Worm (Caenorhabditis elegans) whole organism, L4 larva: ENCODE data around the gene F56D6.18.

Source experiments
- D1046.2 ChIP-seq: fragments of 200-800 bp; sonication (Bioruptor generic); IDR thresholded peaks from 2 replicates; pipeline ENCODE4 v1.3.6; 2022; ENCODE audit warnings: missing genetic modification characterization, missing compliant biosample characterization
- F44E2.7 ChIP-seq: fragments of 200-800 bp; sonication (Bioruptor generic); IDR thresholded peaks from 2 replicates; pipeline ENCODE4 v2.1.2; 2022; ENCODE audit warnings: missing genetic modification characterization, missing compliant biosample characterization
- R02D3.7 ChIP-seq: fragments of 150-350 bp; sonication (generic microtip); optimal IDR thresholded peaks from 3 replicates; lab custom pipeline; 2014; ENCODE audit warnings: missing biosample characterization, missing genetic modification characterization
- Y5F2A.4 ChIP-seq: fragments of 200-800 bp; sonication (Bioruptor generic); optimal IDR thresholded peaks from 2 replicates; lab custom pipeline; 2018; ENCODE audit warnings: mild to moderate bottlenecking, missing genetic modification characterization, missing compliant biosample characterization
- Y75B8A.6 ChIP-seq: fragments of 200-800 bp; sonication (Bioruptor generic); IDR thresholded peaks from 2 replicates; pipeline ENCODE4 v1.3.6; 2022; ENCODE audit warnings: missing genetic modification reagents, missing genetic modification characterization, missing compliant biosample characterization
- aha-1 ChIP-seq: fragments of 150-350 bp; peaks from one replicate; lab custom pipeline; 2014; ENCODE audit warnings: missing biosample characterization, missing genetic modification characterization
- aly-2 ChIP-seq: sonication (generic microtip); optimal IDR thresholded peaks from 2 replicates; lab custom pipeline; 2018; ENCODE audit warnings: missing biosample characterization, missing genetic modification characterization
- ceh-20 ChIP-seq: fragments of 200-800 bp; sonication (Bioruptor generic); IDR thresholded peaks from 2 replicates; pipeline ENCODE4 v1.3.6; 2022; ENCODE audit warnings: missing genetic modification reagents, missing genetic modification characterization, missing compliant biosample characterization
- cey-2 ChIP-seq: sonication (generic microtip); optimal IDR thresholded peaks from 3 replicates; lab custom pipeline; 2017; ENCODE audit warnings: missing genetic modification characterization, mild to moderate bottlenecking, missing compliant biosample characterization, antibody characterized with exemption, borderline replicate concordance; ENCODE audit not compliant: insufficient read depth
- daf-16 ChIP-seq, 3 experiments: sonication (generic microtip); optimal IDR thresholded peaks; 2 replicates each; lab custom pipeline; 2016 to 2017; ENCODE audit warnings: missing genetic modification characterization in 3 of 3, missing genetic modification reagents in 3 of 3, mild to moderate bottlenecking in 2 of 3, missing compliant biosample characterization in 2 of 3, missing biosample characterization in 1 of 3, moderate library complexity in 1 of 3
- dmd-6 ChIP-seq: fragments of 200-800 bp; sonication (Bioruptor generic); IDR thresholded peaks from 2 replicates; pipeline ENCODE4 v1.3.6; 2022; ENCODE audit warnings: missing genetic modification reagents, missing genetic modification characterization, missing compliant biosample characterization
- hlh-11 ChIP-seq: fragments of 200-800 bp; sonication (Bioruptor generic); optimal IDR thresholded peaks from 2 replicates; lab custom pipeline; 2018; ENCODE audit warnings: mild to moderate bottlenecking, missing genetic modification characterization, missing compliant biosample characterization
- lim-7 ChIP-seq: fragments of 200-800 bp; sonication (Bioruptor generic); IDR thresholded peaks from 2 replicates; pipeline ENCODE4 v1.3.6; 2022; ENCODE audit warnings: missing genetic modification characterization, missing compliant biosample characterization
- lin-13 ChIP-seq: fragments of 150-350 bp; optimal IDR thresholded peaks from 2 replicates; lab custom pipeline; 2014; ENCODE audit warnings: missing biosample characterization, missing genetic modification reagents, missing genetic modification characterization
- lin-15B ChIP-seq: fragments of 150-350 bp; sonication (generic microtip); optimal IDR thresholded peaks from 3 replicates; lab custom pipeline; 2014; ENCODE audit warnings: missing biosample characterization, missing genetic modification characterization
- lin-39 ChIP-seq: fragments of 150-350 bp; optimal IDR thresholded peaks from 2 replicates; lab custom pipeline; 2014; ENCODE audit warnings: missing biosample characterization, missing genetic modification reagents, missing genetic modification characterization
- lir-3 ChIP-seq: sonication (generic microtip); optimal IDR thresholded peaks from 2 replicates; lab custom pipeline; 2016; ENCODE audit warnings: mild to moderate bottlenecking, missing genetic modification characterization, missing compliant biosample characterization
- mxl-2 ChIP-seq: fragments of 200-800 bp; sonication (Bioruptor generic); conservative IDR thresholded peaks from 2 replicates; pipeline ENCODE4 v1.3.6; 2022; ENCODE audit warnings: missing genetic modification reagents, missing genetic modification characterization, missing compliant biosample characterization
- nhr-102 ChIP-seq: sonication (generic microtip); optimal IDR thresholded peaks from 2 replicates; lab custom pipeline; 2016; ENCODE audit warnings: mild to moderate bottlenecking, missing genetic modification characterization, moderate library complexity, missing compliant biosample characterization
- nhr-28 ChIP-seq: fragments of 150-350 bp; optimal IDR thresholded peaks from 2 replicates; lab custom pipeline; 2014; ENCODE audit warnings: missing biosample characterization, missing genetic modification characterization
- nhr-41 ChIP-seq: fragments of 200-800 bp; sonication (Bioruptor generic); IDR thresholded peaks from 2 replicates; pipeline ENCODE4 v1.3.6; 2022; ENCODE audit warnings: missing genetic modification reagents, missing genetic modification characterization, missing compliant biosample characterization
- nhr-48 ChIP-seq: sonication (generic microtip); optimal IDR thresholded peaks from 2 replicates; lab custom pipeline; 2016; ENCODE audit warnings: mild to moderate bottlenecking, missing genetic modification characterization, missing compliant biosample characterization
- pqm-1 ChIP-seq: sonication (generic microtip); optimal IDR thresholded peaks from 2 replicates; lab custom pipeline; 2017; ENCODE audit warnings: missing biosample characterization, missing genetic modification characterization
- rbr-2 ChIP-seq: sonication (generic microtip); optimal IDR thresholded peaks from 2 replicates; lab custom pipeline; 2016; ENCODE audit warnings: missing genotype, missing genetic modification characterization, missing compliant biosample characterization
- saeg-2 ChIP-seq: fragments of 200-800 bp; sonication (Bioruptor generic); IDR thresholded peaks from 2 replicates; pipeline ENCODE4 v1.3.6; 2022; ENCODE audit warnings: missing genetic modification reagents, missing genetic modification characterization, missing compliant biosample characterization
- snpc-1.2 ChIP-seq: fragments of 200-800 bp; sonication (Bioruptor generic); IDR thresholded peaks from 2 replicates; pipeline ENCODE4 v1.3.6; 2022; ENCODE audit warnings: missing genetic modification reagents, missing genetic modification characterization, missing compliant biosample characterization
- snpc-4 ChIP-seq: fragments of 150-350 bp; optimal IDR thresholded peaks from 2 replicates; lab custom pipeline; 2014; ENCODE audit warnings: missing biosample characterization, missing genetic modification characterization
- spr-1 ChIP-seq: sonication (generic microtip); optimal IDR thresholded peaks from 2 replicates; lab custom pipeline; 2016; ENCODE audit warnings: mild to moderate bottlenecking, missing genetic modification characterization, missing compliant biosample characterization
- unc-130 ChIP-seq: sonication (generic microtip); optimal IDR thresholded peaks from 2 replicates; lab custom pipeline; 2016; ENCODE audit warnings: missing genetic modification reagents, missing genetic modification characterization, missing compliant biosample characterization
- unc-62 ChIP-seq, 3 experiments: fragments of 150-350 bp in 1 of 3; sonication (generic microtip); optimal IDR thresholded peaks in 2 of 3; peaks in 1 of 3; 1 replicate in 1 of 3; 2 replicates in 2 of 3; lab custom pipeline; 2014 to 2017; ENCODE audit warnings: missing biosample characterization in 3 of 3, missing genetic modification characterization in 3 of 3, missing genetic modification reagents in 3 of 3, missing genotype in 1 of 3
- zip-11 ChIP-seq: fragments of 200-800 bp; sonication (Bioruptor generic); IDR thresholded peaks from 2 replicates; pipeline ENCODE4 v1.3.6; 2022; ENCODE audit warnings: missing genetic modification characterization, missing compliant biosample characterization
- zip-2 ChIP-seq: fragments of 150-350 bp; optimal IDR thresholded peaks from 2 replicates; lab custom pipeline; 2014; ENCODE audit warnings: missing biosample characterization, missing genetic modification characterization
- ztf-7 ChIP-seq: fragments of 150-350 bp; optimal IDR thresholded peaks from 2 replicates; lab custom pipeline; 2014; ENCODE audit warnings: missing biosample characterization, missing genetic modification characterization

F56D6.18 gene

ce11 chrIV:3888963-3889362, 22.8 kb downstream of the F56D6.18 start, which contains the start of gene oac-21:
Gene oac-21 (plus strand): TSS chrIV:3889263.
- TF ChIP-seq nhr-102 (no peak), D1046.2 (no peak), Y75B8A.6 (GFP tag; lab: Robert Waterston, UW) (no peak), unc-130 (no peak), aly-2 (no peak), R02D3.7 (tag; lab: Kevin White, UChicago) (no peak), zip-2 (tag; lab: Kevin White, UChicago) (no peak), nhr-41 (no peak), lir-3 (tag; lab: Kevin White, UChicago) (no peak), snpc-1.2 (GFP tag; lab: Robert Waterston, UW) (no peak), lin-39 (tag; lab: Kevin White, UChicago) (no peak), saeg-2 (GFP tag; lab: Robert Waterston, UW) (no peak)

- TF ChIP-seq snpc-4 (tag; lab: Kevin White, UChicago): no peak
- no peak for TF ChIP-seq F44E2.7
- no peak for TF ChIP-seq rbr-2 (tag; lab: Kevin White, UChicago)
- no peak for TF ChIP-seq lin-15B (tag; lab: Kevin White, UChicago)
- TF ChIP-seq spr-1 (tag; lab: Kevin White, UChicago): no peak
- no peak for TF ChIP-seq ztf-7 (tag; lab: Kevin White, UChicago)
- TF ChIP-seq lin-13: no peak
- no peak for TF ChIP-seq cey-2 (tag; lab: Kevin White, UChicago)
- no peak for TF ChIP-seq ceh-20
- no peak for TF ChIP-seq aly-2
- no peak for TF ChIP-seq zip-11 (GFP tag; lab: Robert Waterston, UW)
- TF ChIP-seq unc-62 (GFP tag; optimal IDR thresholded peaks at IDR 0.05 in 1 of 2; lab: Kevin White, UChicago): no peak
- TF ChIP-seq unc-62 (tag; optimal IDR thresholded peaks at IDR 0.05; lab: Kevin White, UChicago): no peak
Observed at ce11 chrIV:3885369-3885768, 26.4 kb downstream of the F56D6.18 start, which contains the start of gene oac-22. Gene oac-22 (plus strand): TSS chrIV:3885669.

- TF ChIP-seq nhr-48 (tag; lab: Kevin White, UChicago) (no peak), aha-1 (tag; lab: Kevin White, UChicago) (peak; percentile 32), lim-7 (GFP tag; lab: Robert Waterston, UW) (no peak)
Observed at ce11 chrIV:3881119-3881518, 30.6 kb downstream of the F56D6.18 start, which contains the start of the genes F37C4.8 and oac-23. Gene F37C4.8 (minus strand): TSS chrIV:3881219. Gene oac-23 (plus strand): TSS chrIV:3881441.

ce11 chrIV:3878283-3878938, 33.3 kb downstream of the F56D6.18 start, which contains the start of gene F37C4.6:
Gene F37C4.6 (minus strand): TSS chrIV:3878333.
- TF ChIP-seq dmd-6 (GFP tag; lab: Robert Waterston, UW): peak; percentile 14; the same call in 1 of the 2 replicates
- TF ChIP-seq hlh-11 (tag; lab: Kevin White, UChicago): peak; percentile 49
- peak; percentile 18 for TF ChIP-seq pqm-1 (tag; lab: Kevin White, UChicago)
- TF ChIP-seq nhr-28 (tag; lab: Kevin White, UChicago): peak; percentile 9
- no peak for TF ChIP-seq daf-16 (GFP tag; optimal IDR thresholded peaks at IDR 0.05; lab: Kevin White, UChicago)
- TF ChIP-seq daf-16 (tag; optimal IDR thresholded peaks at IDR 0.05; lab: Kevin White, UChicago): peak; percentile 85
- TF ChIP-seq snpc-1.2 (GFP tag; lab: Robert Waterston, UW): no peak
- TF ChIP-seq mxl-2 (GFP tag; lab: Robert Waterston, UW): no peak
- TF ChIP-seq Y5F2A.4: no peak

ce11 chrIV:3876955-3877354, 34.8 kb downstream of the F56D6.18 start:
- peak; percentile 91 for TF ChIP-seq aha-1 (tag; lab: Kevin White, UChicago)
- TF ChIP-seq D1046.2: no peak
- TF ChIP-seq unc-62 (GFP tag; optimal IDR thresholded peaks at IDR 0.05 in 1 of 2; lab: Kevin White, UChicago): peak in 1 of 2 experiments; percentile 67
- no peak for TF ChIP-seq unc-62 (tag; optimal IDR thresholded peaks at IDR 0.05; lab: Kevin White, UChicago)
